Worm (Caenorhabditis elegans) whole organism, L1 larva: ENCODE results near the gene mrpl-44.

Experiments
- F16B12.6 ChIP-seq: fragments of 150-350 bp; optimal IDR thresholded peaks from 2 replicates; lab custom pipeline; 2014; ENCODE audit warnings: missing biosample characterization, missing genetic modification characterization
- aha-1 ChIP-seq: fragments of 150-350 bp; optimal IDR thresholded peaks from 2 replicates; lab custom pipeline; 2014; ENCODE audit warnings: missing biosample characterization, missing genetic modification characterization
- aly-2 ChIP-seq: fragments of 150-350 bp; optimal IDR thresholded peaks from 2 replicates; lab custom pipeline; 2014; ENCODE audit warnings: missing biosample characterization, missing genetic modification characterization
- ama-1 ChIP-seq: fragments of 150-350 bp; optimal IDR thresholded peaks from 2 replicates; lab custom pipeline; 2014
- blmp-1 ChIP-seq: fragments of 150-350 bp; optimal IDR thresholded peaks from 2 replicates; lab custom pipeline; 2014; ENCODE audit warnings: missing biosample characterization, missing genetic modification characterization
- ceh-63 ChIP-seq: fragments of 200-800 bp; sonication (Bioruptor generic); optimal IDR thresholded peaks from 2 replicates; lab custom pipeline; 2018; ENCODE audit warnings: mild to moderate bottlenecking, missing genetic modification characterization, missing compliant biosample characterization
- ceh-82 ChIP-seq, 3 experiments: fragments of 150-350 bp in 1 of 3; sonication (generic microtip) in 2 of 3; optimal IDR thresholded peaks; 2 replicates each; lab custom pipeline; 2014 to 2017; ENCODE audit warnings: missing biosample characterization in 3 of 3, missing genetic modification characterization in 3 of 3
- ceh-88 ChIP-seq: fragments of 200-800 bp; sonication (Bioruptor generic); IDR thresholded peaks from 2 replicates; pipeline ENCODE4 v1.3.6; 2022; ENCODE audit warnings: missing genetic modification characterization, missing compliant biosample characterization
- dpl-1 ChIP-seq, 3 experiments: fragments of 150-350 bp in 2 of 3; sonication (generic microtip) in 1 of 3; optimal IDR thresholded peaks; 2 replicates each; lab custom pipeline; 2014 to 2017; ENCODE audit warnings: missing biosample characterization in 3 of 3, missing genetic modification characterization in 3 of 3, missing genetic modification reagents in 3 of 3
- dsc-1 ChIP-seq: sonication (generic microtip); optimal IDR thresholded peaks from 2 replicates; lab custom pipeline; 2016; ENCODE audit warnings: mild to moderate bottlenecking, missing genetic modification characterization, missing compliant biosample characterization
- efl-1 ChIP-seq, 4 experiments: fragments of 150-350 bp; optimal IDR thresholded peaks in 3 of 4; peaks in 1 of 4; 1 replicate in 1 of 4; 2 replicates in 3 of 4; lab custom pipeline; 2014; ENCODE audit warnings: missing biosample characterization in 2 of 4, missing genetic modification characterization in 2 of 4, missing genetic modification reagents in 2 of 4
- egl-13 ChIP-seq: sonication (generic microtip); optimal IDR thresholded peaks from 2 replicates; lab custom pipeline; 2016; ENCODE audit warnings: missing genotype, missing genetic modification reagents, missing genetic modification characterization, missing compliant biosample characterization
- fkh-4 ChIP-seq: sonication (generic microtip); optimal IDR thresholded peaks from 2 replicates; lab custom pipeline; 2016; ENCODE audit warnings: missing compliant biosample characterization, missing genetic modification characterization, borderline replicate concordance
- fos-1 ChIP-seq: fragments of 150-350 bp; optimal IDR thresholded peaks from 2 replicates; lab custom pipeline; 2014; ENCODE audit warnings: missing biosample characterization, missing genetic modification characterization
- grh-1 ChIP-seq: fragments of 200-800 bp; sonication (Bioruptor generic); IDR thresholded peaks from 2 replicates; pipeline ENCODE4 v1.3.6; 2022; ENCODE audit warnings: missing genetic modification reagents, missing genetic modification characterization, missing compliant biosample characterization
- lin-13 ChIP-seq: fragments of 150-350 bp; optimal IDR thresholded peaks from 2 replicates; lab custom pipeline; 2014; ENCODE audit warnings: missing biosample characterization, missing genetic modification reagents, missing genetic modification characterization
- lin-14 ChIP-seq: fragments of 200-800 bp; sonication (Bioruptor generic); optimal IDR thresholded peaks from 2 replicates; lab custom pipeline; 2018; ENCODE audit warnings: mild to moderate bottlenecking, missing genetic modification characterization, moderate library complexity, missing compliant biosample characterization
- lin-15B ChIP-seq: fragments of 150-350 bp; sonication (generic microtip); optimal IDR thresholded peaks from 3 replicates; lab custom pipeline; 2014; ENCODE audit warnings: missing biosample characterization, missing genetic modification characterization
- lir-3 ChIP-seq: sonication (generic microtip); optimal IDR thresholded peaks from 2 replicates; lab custom pipeline; 2016; ENCODE audit warnings: mild to moderate bottlenecking, missing genetic modification characterization, moderate library complexity, missing compliant biosample characterization; ENCODE audit not compliant: poor library complexity
- lsy-2 ChIP-seq, 2 experiments: fragments of 150-350 bp; optimal IDR thresholded peaks; 2 replicates each; lab custom pipeline; 2014; ENCODE audit warnings: missing biosample characterization in 2 of 2, missing genetic modification characterization in 2 of 2
- mep-1 ChIP-seq: fragments of 150-350 bp; optimal IDR thresholded peaks from 2 replicates; lab custom pipeline; 2014; ENCODE audit warnings: missing biosample characterization, missing genetic modification characterization
- nhr-19 ChIP-seq: fragments of 200-800 bp; sonication (Bioruptor generic); conservative IDR thresholded peaks from 2 replicates; pipeline ENCODE4 v1.3.6; 2022; ENCODE audit warnings: missing genetic modification characterization, missing compliant biosample characterization
- nhr-20 ChIP-seq: sonication (generic microtip); optimal IDR thresholded peaks from 2 replicates; lab custom pipeline; 2016; ENCODE audit warnings: mild to moderate bottlenecking, missing genetic modification characterization, missing compliant biosample characterization
- nhr-47 ChIP-seq: sonication (generic microtip); optimal IDR thresholded peaks from 2 replicates; lab custom pipeline; 2016; ENCODE audit warnings: mild to moderate bottlenecking, missing genetic modification characterization, moderate library complexity, missing compliant biosample characterization
- nhr-84 ChIP-seq: sonication (generic microtip); optimal IDR thresholded peaks from 2 replicates; lab custom pipeline; 2017; ENCODE audit warnings: missing biosample characterization, missing genetic modification characterization
- nhr-85 ChIP-seq: sonication (generic microtip); peaks from one replicate; lab custom pipeline; 2016; ENCODE audit warnings: missing genetic modification characterization, inconsistent platforms, missing compliant biosample characterization
- nhr-90 ChIP-seq: sonication (generic microtip); optimal IDR thresholded peaks from 2 replicates; lab custom pipeline; 2016; ENCODE audit warnings: mild to moderate bottlenecking, missing genetic modification characterization, missing compliant biosample characterization; ENCODE audit not compliant: poor library complexity
- pag-3 ChIP-seq: sonication (generic microtip); optimal IDR thresholded peaks from 2 replicates; lab custom pipeline; 2017; ENCODE audit warnings: missing genetic modification characterization, mild to moderate bottlenecking, missing compliant biosample characterization, antibody characterized with exemption, borderline replicate concordance; ENCODE audit not compliant: insufficient read depth
- pqm-1 ChIP-seq: sonication (generic microtip); optimal IDR thresholded peaks from 3 replicates; lab custom pipeline; 2017; ENCODE audit warnings: missing biosample characterization, missing genetic modification characterization
- sox-4 ChIP-seq: sonication (generic microtip); optimal IDR thresholded peaks from 2 replicates; lab custom pipeline; 2016; ENCODE audit warnings: missing genetic modification characterization, missing compliant biosample characterization
- sptf-1 ChIP-seq: fragments of 150-350 bp; optimal IDR thresholded peaks from 2 replicates; lab custom pipeline; 2014; ENCODE audit warnings: missing biosample characterization, missing genetic modification characterization
- unc-62 ChIP-seq: fragments of 150-350 bp; optimal IDR thresholded peaks from 2 replicates; lab custom pipeline; 2014; ENCODE audit warnings: missing biosample characterization, missing genetic modification reagents, missing genetic modification characterization
- unc-86 ChIP-seq: sonication (generic microtip); optimal IDR thresholded peaks from 2 replicates; lab custom pipeline; 2016; ENCODE audit warnings: missing genetic modification characterization, missing compliant biosample characterization
- xbp-1 ChIP-seq: sonication (generic microtip); optimal IDR thresholded peaks from 2 replicates; lab custom pipeline; 2016; ENCODE audit warnings: missing genetic modification characterization, missing compliant biosample characterization
- zip-4 ChIP-seq: fragments of 200-800 bp; sonication (Bioruptor generic); optimal IDR thresholded peaks from 2 replicates; lab custom pipeline; 2018; ENCODE audit warnings: mild to moderate bottlenecking, missing genetic modification characterization, moderate library complexity, missing compliant biosample characterization

Gene mrpl-44

ce11 chrIII:9075539-9075938 lies 13.6 kb downstream of the mrpl-44 start, which contains the start of gene F02A9.7:
F02A9.7 (minus strand) TSS chrIII:9075639.
- TF ChIP-seq ceh-82 (tag; optimal IDR thresholded peaks at IDR 0.05; lab: Kevin White, UChicago) (no peak), fkh-4 (tag; lab: Kevin White, UChicago) (no peak), pqm-1 (tag; lab: Kevin White, UChicago) (no peak), nhr-90 (tag; lab: Kevin White, UChicago) (no peak), aha-1 (tag; lab: Kevin White, UChicago) (no peak), lin-13 (GFP tag; lab: Kevin White, UChicago) (no peak), ceh-63 (no peak), lin-14 (GFP tag; lab: Kevin White, UChicago) (no peak), blmp-1 (tag; lab: Kevin White, UChicago) (no peak), mep-1 (tag; lab: Kevin White, UChicago) (no peak), zip-4 (GFP tag; lab: Kevin White, UChicago) (no peak), ama-1 (lab: Kevin White, UChicago) (no peak), dsc-1 (tag; lab: Kevin White, UChicago) (no peak), pag-3 (no peak), nhr-47 (tag; lab: Kevin White, UChicago) (no peak)

ce11 chrIII:9072704-9073103 lies 16.5 kb downstream of the mrpl-44 start:
- TF ChIP-seq lir-3 (tag; lab: Kevin White, UChicago) (no peak), egl-13 (tag; lab: Kevin White, UChicago) (no peak), dpl-1 (GFP tag; optimal IDR thresholded peaks at IDR 0.05; lab: Kevin White, UChicago) (no peak), aha-1 (tag; lab: Kevin White, UChicago) (no peak), efl-1 (optimal IDR thresholded peaks at IDR 0.05; lab: Kevin White, UChicago) (no peak), efl-1 (GFP tag; optimal IDR thresholded peaks at IDR 0.05 in 1 of 2; lab: Kevin White, UChicago) (no peak), nhr-84 (tag; lab: Kevin White, UChicago) (no peak), nhr-20 (tag; lab: Kevin White, UChicago) (no peak), xbp-1 (tag; lab: Kevin White, UChicago) (no peak), sox-4 (tag; lab: Kevin White, UChicago) (no peak), lsy-2 (tag; optimal IDR thresholded peaks at IDR 0.05; lab: Kevin White, UChicago) (no peak), F16B12.6 (tag; lab: Kevin White, UChicago) (no peak), lin-15B (tag; lab: Kevin White, UChicago) (no peak), ceh-88 (GFP tag; lab: Robert Waterston, UW) (no peak), nhr-19 (no peak), sptf-1 (no peak), aly-2 (tag; lab: Kevin White, UChicago) (no peak)
- TF ChIP-seq, all 84 proteins: peak for 0

- TF ChIP-seq efl-1 (optimal IDR thresholded peaks at IDR 0.05; lab: Kevin White, UChicago) (no peak), efl-1 (GFP tag; optimal IDR thresholded peaks at IDR 0.05 in 1 of 2; lab: Kevin White, UChicago) (peak in 1 of 2 experiments; percentile 64), unc-62 (no peak)
- TF ChIP-seq, all 84 proteins: peak for 1
These were observed 17.8 kb downstream of the mrpl-44 start, which contains the start of gene lin-12 for ce11 chrIII:9071372-9071771. lin-12 (minus strand) TSS chrIII:9071472.

ce11 chrIII:9069712-9070111 lies 19.5 kb downstream of the mrpl-44 start:
- TF ChIP-seq nhr-19 = no peak
- TF ChIP-seq unc-86 (tag; lab: Kevin White, UChicago) = no peak
- TF ChIP-seq F16B12.6 (tag; lab: Kevin White, UChicago) = no peak
- no peak for TF ChIP-seq grh-1 (GFP tag; lab: Robert Waterston, UW)
- no peak for TF ChIP-seq dsc-1 (tag; lab: Kevin White, UChicago)
- TF ChIP-seq lin-13 (GFP tag; lab: Kevin White, UChicago) = no peak
- TF ChIP-seq ceh-88 (GFP tag; lab: Robert Waterston, UW) = no peak
- TF ChIP-seq aha-1 (tag; lab: Kevin White, UChicago) = no peak
- no peak for TF ChIP-seq nhr-85 (tag; lab: Kevin White, UChicago)
- no peak for TF ChIP-seq fos-1 (tag; lab: Kevin White, UChicago)
- TF ChIP-seq lin-14 (GFP tag; lab: Kevin White, UChicago) = no peak
- TF ChIP-seq xbp-1 (tag; lab: Kevin White, UChicago) = no peak
- TF ChIP-seq, all 84 proteins: peak for 0
